Fruit fly (Drosophila melanogaster) whole organism, prepupa: ENCODE data around the gene CG9706.

Source experiments
- Blimp-1 ChIP-seq: fragments of 200-800 bp; sonication (Bioruptor generic); optimal IDR thresholded peaks from 3 replicates; lab custom pipeline; 2017; ENCODE audit warnings: missing biosample characterization, missing genetic modification characterization, mild to moderate bottlenecking, moderate library complexity, missing genetic modification reagents
- CG8319 ChIP-seq: fragments of 200-800 bp; sonication (Bioruptor generic); optimal IDR thresholded peaks from 3 replicates; lab custom pipeline; 2016; ENCODE audit warnings: missing biosample characterization, missing genetic modification characterization
- Eip75B ChIP-seq: fragments of 200-800 bp; sonication (Bioruptor generic); optimal IDR thresholded peaks from 3 replicates; lab custom pipeline; 2016; ENCODE audit warnings: missing biosample characterization, missing genetic modification characterization
- Ets21C ChIP-seq: fragments of 200-800 bp; sonication (Bioruptor generic); optimal IDR thresholded peaks from 3 replicates; lab custom pipeline; 2016; ENCODE audit warnings: missing biosample characterization, missing genetic modification characterization
- acj6 ChIP-seq: fragments of 200-800 bp; sonication (Bioruptor generic); optimal IDR thresholded peaks from 3 replicates; lab custom pipeline; 2016; ENCODE audit warnings: missing biosample characterization, missing genetic modification characterization
- esn ChIP-seq: fragments of 200-800 bp; sonication (Bioruptor generic); optimal IDR thresholded peaks from 2 replicates; lab custom pipeline; 2016; ENCODE audit warnings: missing biosample characterization, mild to moderate bottlenecking, missing genetic modification characterization, moderate library complexity
- fd59A ChIP-seq: fragments of 200-800 bp; sonication (Bioruptor generic); optimal IDR thresholded peaks from 2 replicates; lab custom pipeline; 2017; ENCODE audit warnings: missing biosample characterization, mild to moderate bottlenecking, missing genetic modification characterization, missing genetic modification reagents
- salr ChIP-seq, 2 experiments: fragments of 200-800 bp; sonication (Bioruptor generic); optimal IDR thresholded peaks; 3 replicates each; lab custom pipeline; 2016 to 2018; ENCODE audit warnings: missing biosample characterization in 2 of 2, missing genetic modification characterization in 2 of 2, mild to moderate bottlenecking in 1 of 2

DNA sequence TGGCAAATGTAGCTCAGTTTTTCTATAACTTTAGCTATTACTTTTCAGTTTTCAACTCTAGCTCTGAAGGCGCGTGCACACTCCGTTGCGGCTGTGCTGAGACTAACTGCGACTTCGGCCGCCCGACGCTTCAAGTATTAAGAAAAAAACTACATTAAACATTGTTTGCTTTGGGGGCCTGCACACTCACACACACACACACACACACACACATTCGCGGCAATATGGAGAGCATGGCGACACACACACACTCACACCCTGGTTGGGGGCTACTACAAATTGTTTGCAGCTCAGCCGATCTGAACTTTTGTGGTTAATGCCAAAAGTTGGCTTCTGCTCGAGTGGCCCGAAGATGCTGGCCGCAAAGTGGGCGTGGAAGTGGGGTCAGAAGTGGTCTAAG lies 46.2 kb downstream of the CG9706 start, which contains the start of gene CG13024:
- TF ChIP-seq Blimp-1 (GFP tag; lab: Kevin White, UChicago): no peak
- no peak for TF ChIP-seq Ets21C (GFP tag; lab: Kevin White, UChicago)
- no peak for TF ChIP-seq Eip75B
- TF ChIP-seq esn: no peak
- TF ChIP-seq CG8319 (GFP tag; lab: Kevin White, UChicago): no peak
- no peak for TF ChIP-seq acj6 (GFP tag; lab: Kevin White, UChicago)
- no peak for TF ChIP-seq salr (GFP tag; optimal IDR thresholded peaks at IDR 0.05; lab: Kevin White, UChicago)
- no peak for TF ChIP-seq fd59A
